Fruit fly (Drosophila melanogaster) whole organism, embryonic: ENCODE measurements around the gene COX7B.
A peak's percentile ranks its signal among the peaks of the same experiment; 100 is the strongest.

Source experiments
- Antp ChIP-seq: fragments of 200-800 bp; sonication (Bioruptor generic); optimal IDR thresholded peaks from 3 replicates; lab custom pipeline; 2016; ENCODE audit warnings: missing biosample characterization, missing genetic modification characterization
- CG12391 ChIP-seq: fragments of 200-800 bp; sonication (Bioruptor generic); optimal IDR thresholded peaks from 3 replicates; lab custom pipeline; 2018; ENCODE audit warnings: missing biosample characterization, mild to moderate bottlenecking, missing genetic modification characterization, moderate library complexity
- CG12942 ChIP-seq: fragments of 200-800 bp; sonication (Bioruptor generic); optimal IDR thresholded peaks from 3 replicates; lab custom pipeline; 2016; ENCODE audit warnings: missing biosample characterization, missing genetic modification characterization
- CG13624 ChIP-seq: fragments of 200-800 bp; sonication (Bioruptor generic); optimal IDR thresholded peaks from 2 replicates; lab custom pipeline; 2016; ENCODE audit warnings: missing biosample characterization, missing genetic modification characterization
- CG14710 ChIP-seq: fragments of 200-800 bp; sonication (Bioruptor generic); optimal IDR thresholded peaks from 3 replicates; lab custom pipeline; 2019; ENCODE audit warnings: missing biosample characterization, mild to moderate bottlenecking, missing genetic modification characterization, moderate library complexity
- CG14860 ChIP-seq: fragments of 200-800 bp; sonication (Bioruptor generic); IDR thresholded peaks from 3 replicates; pipeline ENCODE4 v1.3.6; 2022; ENCODE audit warnings: missing biosample characterization, missing genetic modification characterization; ENCODE audit not compliant: partially characterized antibody
- CG1603 ChIP-seq: fragments of 200-800 bp; sonication (Bioruptor generic); optimal IDR thresholded peaks from 2 replicates; lab custom pipeline; 2019; ENCODE audit warnings: missing biosample characterization, mild to moderate bottlenecking, missing genetic modification characterization, moderate library complexity
- CG17186 ChIP-seq: fragments of 200-800 bp; sonication (Bioruptor generic); optimal IDR thresholded peaks from 3 replicates; lab custom pipeline; 2017; ENCODE audit warnings: missing biosample characterization, missing genetic modification reagents, missing genetic modification characterization
- CG17328 ChIP-seq: fragments of 200-800 bp; sonication (Bioruptor generic); IDR thresholded peaks from 2 replicates; pipeline ENCODE4 v1.3.6; 2022; ENCODE audit warnings: missing biosample characterization, missing genetic modification characterization
- CG17612 ChIP-seq: fragments of 200-800 bp; sonication (Bioruptor generic); IDR thresholded peaks from 2 replicates; pipeline ENCODE4 v1.3.6; 2022; ENCODE audit warnings: missing biosample characterization, missing genetic modification characterization
- CG18262 ChIP-seq: fragments of 200-800 bp; optimal IDR thresholded peaks from 3 replicates; lab custom pipeline; 2019; ENCODE audit warnings: missing biosample characterization, mild to moderate bottlenecking, missing genetic modification characterization, moderate library complexity
- CG18476 ChIP-seq: fragments of 200-800 bp; sonication (Bioruptor generic); optimal IDR thresholded peaks from 2 replicates; lab custom pipeline; 2016; ENCODE audit warnings: missing biosample characterization, mild to moderate bottlenecking, missing genetic modification characterization
- CG2875 ChIP-seq: fragments of 200-800 bp; sonication (Bioruptor generic); optimal IDR thresholded peaks from 2 replicates; lab custom pipeline; 2017; ENCODE audit warnings: missing biosample characterization, mild to moderate bottlenecking, missing genetic modification characterization, missing genetic modification reagents
- CG31388 ChIP-seq: fragments of 200-800 bp; sonication (Bioruptor generic); optimal IDR thresholded peaks from 2 replicates; lab custom pipeline; 2016; ENCODE audit warnings: missing biosample characterization, missing genetic modification characterization
- CG31441 ChIP-seq: fragments of 200-800 bp; sonication (Bioruptor generic); IDR thresholded peaks from 2 replicates; pipeline ENCODE4 v1.3.6; 2022; ENCODE audit warnings: missing biosample characterization, missing genetic modification characterization
- CG5180 ChIP-seq: fragments of 200-800 bp; sonication (Bioruptor generic); optimal IDR thresholded peaks from 3 replicates; lab custom pipeline; 2017; ENCODE audit warnings: missing biosample characterization, missing genetic modification characterization, mild to moderate bottlenecking, moderate library complexity, missing genetic modification reagents
- CG6175 ChIP-seq: fragments of 200-800 bp; sonication (Bioruptor generic); IDR thresholded peaks from 3 replicates; pipeline ENCODE4 v1.3.6; 2022; ENCODE audit warnings: missing biosample characterization, missing genetic modification characterization
- CG6254 ChIP-seq: fragments of 200-800 bp; sonication (Bioruptor generic); optimal IDR thresholded peaks from 3 replicates; lab custom pipeline; 2017; ENCODE audit warnings: mild to moderate bottlenecking, missing biosample characterization, missing genetic modification reagents, missing genetic modification characterization
- CG8089 ChIP-seq: fragments of 200-800 bp; sonication (Bioruptor generic); optimal IDR thresholded peaks from 3 replicates; lab custom pipeline; 2016; ENCODE audit warnings: missing biosample characterization, missing genetic modification characterization
- D19A ChIP-seq: fragments of 200-800 bp; optimal IDR thresholded peaks from 3 replicates; lab custom pipeline; 2019; ENCODE audit warnings: missing biosample characterization, mild to moderate bottlenecking, missing genetic modification characterization, moderate library complexity
- Doc3 ChIP-seq: fragments of 200-800 bp; sonication (Bioruptor generic); IDR thresholded peaks from 3 replicates; pipeline ENCODE4 v1.3.6; 2022; ENCODE audit warnings: missing biosample characterization, missing genetic modification characterization; ENCODE audit not compliant: partially characterized antibody
- Ets65A ChIP-seq: fragments of 200-800 bp; sonication (Bioruptor generic); peaks from one replicate; lab custom pipeline; 2016; ENCODE audit warnings: missing biosample characterization, missing genetic modification characterization
- Fer1 ChIP-seq: fragments of 200-800 bp; sonication (Bioruptor generic); optimal IDR thresholded peaks from 2 replicates; lab custom pipeline; 2017; ENCODE audit warnings: missing biosample characterization, mild to moderate bottlenecking, missing genetic modification characterization
- H15 ChIP-seq: fragments of 200-800 bp; sonication (Bioruptor generic); IDR thresholded peaks from 3 replicates; pipeline ENCODE4 v1.3.6; 2022; ENCODE audit warnings: missing biosample characterization, missing genetic modification characterization
- H2.0 ChIP-seq: fragments of 200-800 bp; sonication (Bioruptor generic); IDR thresholded peaks from 2 replicates; pipeline ENCODE4 v1.3.6; 2022; ENCODE audit warnings: missing biosample characterization, missing genetic modification characterization
- HLH4C ChIP-seq: fragments of 200-800 bp; sonication (Bioruptor generic); IDR thresholded peaks from 3 replicates; pipeline ENCODE4 v1.3.6; 2022; ENCODE audit warnings: missing biosample characterization, missing genetic modification characterization; ENCODE audit not compliant: partially characterized antibody
- Hr39 ChIP-seq: fragments of >200 bp; optimal IDR thresholded peaks from 2 replicates; lab custom pipeline; 2017
- Hr51 ChIP-seq, 2 experiments: fragments of 200-800 bp; sonication (Bioruptor generic); optimal IDR thresholded peaks; 2 replicates in 1 of 2; 3 replicates in 1 of 2; lab custom pipeline; 2016 to 2018; ENCODE audit warnings: missing biosample characterization in 2 of 2, missing genetic modification characterization in 2 of 2, mild to moderate bottlenecking in 1 of 2, moderate library complexity in 1 of 2
- Kr ChIP-seq: fragments of 200-800 bp; sonication (Bioruptor generic); optimal IDR thresholded peaks from 2 replicates; lab custom pipeline; 2017; ENCODE audit warnings: missing biosample characterization, mild to moderate bottlenecking, missing genetic modification characterization
- Lim3 ChIP-seq: fragments of 200-800 bp; sonication (Bioruptor generic); IDR thresholded peaks from 2 replicates; pipeline ENCODE4 v1.3.6; 2022; ENCODE audit warnings: missing biosample characterization, missing genetic modification characterization
- MBD-R2 ChIP-seq: fragments of 200-800 bp; sonication (Bioruptor generic); IDR thresholded peaks from 2 replicates; pipeline ENCODE4 v1.3.6; 2022; ENCODE audit warnings: missing biosample characterization, missing genetic modification characterization
- Meics ChIP-seq: fragments of 200-800 bp; sonication (Bioruptor generic); optimal IDR thresholded peaks from 2 replicates; lab custom pipeline; 2017; ENCODE audit warnings: missing biosample characterization, mild to moderate bottlenecking, missing genetic modification characterization
- Mrtf ChIP-seq: fragments of 200-800 bp; sonication (Bioruptor generic); IDR thresholded peaks from 3 replicates; pipeline ENCODE4 v1.3.6; 2022; ENCODE audit warnings: missing biosample characterization, missing genetic modification characterization
- Nf-YA ChIP-seq: fragments of 200-800 bp; sonication (Bioruptor generic); IDR thresholded peaks from 2 replicates; pipeline ENCODE4 v1.3.6; 2022; ENCODE audit warnings: missing biosample characterization, missing genetic modification characterization
- PHDP ChIP-seq: fragments of 200-800 bp; sonication (Bioruptor generic); optimal IDR thresholded peaks from 3 replicates; lab custom pipeline; 2018; ENCODE audit warnings: missing biosample characterization, mild to moderate bottlenecking, missing genetic modification characterization, moderate library complexity
- Pdp1 ChIP-seq, 2 experiments: fragments of 200-800 bp; sonication (Bioruptor generic); optimal IDR thresholded peaks; 3 replicates each; lab custom pipeline; 2016; ENCODE audit warnings: missing biosample characterization in 2 of 2, missing genetic modification characterization in 2 of 2, mild to moderate bottlenecking in 1 of 2, moderate library complexity in 1 of 2
- Ssrp ChIP-seq: fragments of 200-800 bp; sonication (Bioruptor generic); optimal IDR thresholded peaks from 2 replicates; lab custom pipeline; 2018; ENCODE audit warnings: missing biosample characterization, mild to moderate bottlenecking, missing genetic modification characterization, moderate library complexity
- dysf ChIP-seq: fragments of 200-800 bp; sonication (Bioruptor generic); IDR thresholded peaks from 3 replicates; pipeline ENCODE4 v1.3.6; 2022; ENCODE audit warnings: missing biosample characterization, missing genetic modification characterization
- grn ChIP-seq: fragments of 200-800 bp; sonication (Bioruptor generic); optimal IDR thresholded peaks from 3 replicates; lab custom pipeline; 2017; ENCODE audit warnings: missing biosample characterization, missing genetic modification characterization
- inv ChIP-seq: fragments of 200-800 bp; sonication (Bioruptor generic); IDR thresholded peaks from 2 replicates; pipeline ENCODE4 v1.3.6; 2022; ENCODE audit warnings: missing biosample characterization, missing genetic modification characterization; ENCODE audit not compliant: partially characterized antibody
- kay ChIP-seq: fragments of 200-800 bp; sonication (Bioruptor generic); optimal IDR thresholded peaks from 2 replicates; lab custom pipeline; 2016; ENCODE audit warnings: missing biosample characterization, missing genetic modification characterization
- lab ChIP-seq: fragments of 200-800 bp; sonication (Bioruptor generic); optimal IDR thresholded peaks from 3 replicates; lab custom pipeline; 2017; ENCODE audit warnings: missing biosample characterization, missing genetic modification characterization, mild to moderate bottlenecking, moderate library complexity, missing genetic modification reagents
- luna ChIP-seq: fragments of 200-800 bp; sonication (Bioruptor generic); optimal IDR thresholded peaks from 2 replicates; lab custom pipeline; 2016; ENCODE audit warnings: missing biosample characterization, missing genetic modification characterization
- phol ChIP-seq: fragments of 200-800 bp; sonication (Bioruptor generic); optimal IDR thresholded peaks from 3 replicates; lab custom pipeline; 2018; ENCODE audit warnings: missing biosample characterization, mild to moderate bottlenecking, missing genetic modification characterization, moderate library complexity
- sens ChIP-seq: fragments of 200-800 bp; sonication (Bioruptor generic); peaks from one replicate; lab custom pipeline; 2016; ENCODE audit warnings: missing biosample characterization, missing genetic modification characterization
- seq ChIP-seq: fragments of 200-800 bp; sonication (Bioruptor generic); IDR thresholded peaks from 2 replicates; pipeline ENCODE4 v1.3.6; 2022; ENCODE audit warnings: missing biosample characterization, missing genetic modification characterization
- zf30C ChIP-seq: fragments of 200-800 bp; sonication (Bioruptor generic); optimal IDR thresholded peaks from 3 replicates; lab custom pipeline; 2018; ENCODE audit warnings: missing biosample characterization, mild to moderate bottlenecking, missing genetic modification characterization
- zfh1 ChIP-seq: fragments of 200-800 bp; sonication (Bioruptor generic); IDR thresholded peaks from 3 replicates; pipeline ENCODE4 v1.3.6; 2022; ENCODE audit warnings: missing biosample characterization, missing genetic modification characterization

The COX7B gene

dm6 chr3L:17447881-17448280 lies 22.6 kb downstream of the COX7B start (continued):
- TF ChIP-seq CG6175 (GFP tag; lab: Robert Waterston, UW) (no peak), Mrtf (GFP tag; lab: Robert Waterston, UW) (no peak)

- TF ChIP-seq CG17186 (no peak), H15 (GFP tag; lab: Robert Waterston, UW) (no peak), lab (GFP tag; lab: Kevin White, UChicago) (peak; percentile 47), CG18262 (tag; lab: Kevin White, UChicago) (peak; percentile 51), Nf-YA (GFP tag; lab: Robert Waterston, UW) (no peak), Fer1 (peak; percentile 26), CG13624 (GFP tag; lab: Kevin White, UChicago) (no peak), Lim3 (no peak), Meics (GFP tag; lab: Kevin White, UChicago) (peak; percentile 15), Ssrp (peak; percentile 40), CG31441 (peak; percentile 38; the same call in 1 of the 2 replicates), Hr39 (no peak), zf30C (GFP tag; lab: Kevin White, UChicago) (peak; percentile 42), MBD-R2 (GFP tag; lab: Robert Waterston, UW) (no peak), CG12942 (GFP tag; lab: Kevin White, UChicago) (no peak), Mrtf (GFP tag; lab: Robert Waterston, UW) (no peak), Antp (no peak), CG18476 (GFP tag; lab: Kevin White, UChicago) (no peak), kay (GFP tag; lab: Kevin White, UChicago) (no peak), HLH4C (GFP tag; lab: Robert Waterston, UW) (no peak), Pdp1 (GFP tag; optimal IDR thresholded peaks at IDR 0.05; lab: Kevin White, UChicago) (no peak), Hr51 (GFP tag; optimal IDR thresholded peaks at IDR 0.05; lab: Kevin White, UChicago) (peak in 1 of 2 experiments; percentile 42), Doc3 (GFP tag; lab: Robert Waterston, UW) (no peak), zfh1 (GFP tag; lab: Robert Waterston, UW) (peak; percentile 32; the same call in 1 of the 3 replicates), CG14860 (GFP tag; lab: Robert Waterston, UW) (no peak), PHDP (peak; percentile 26), CG5180 (GFP tag; lab: Kevin White, UChicago) (no peak), dysf (GFP tag; lab: Robert Waterston, UW) (no peak), CG12391 (tag; lab: Kevin White, UChicago) (peak; percentile 39), CG31388 (GFP tag; lab: Kevin White, UChicago) (no peak), CG17612 (no peak), luna (GFP tag; lab: Kevin White, UChicago) (no peak), grn (GFP tag; lab: Kevin White, UChicago) (no peak), CG17328 (GFP tag; lab: Robert Waterston, UW) (peak; percentile 52), phol (tag; lab: Kevin White, UChicago) (peak; percentile 18), Kr (GFP tag; lab: Kevin White, UChicago) (no peak), inv (GFP tag; lab: Robert Waterston, UW) (no peak), CG6254 (GFP tag; lab: Kevin White, UChicago) (peak; percentile 32), sens (GFP tag; lab: Kevin White, UChicago) (peak; percentile 76), D19A (tag; lab: Kevin White, UChicago) (peak; percentile 52), CG8089 (GFP tag; lab: Kevin White, UChicago) (no peak), Ets65A (GFP tag; lab: Kevin White, UChicago) (peak; percentile 25), seq (GFP tag; lab: Robert Waterston, UW) (peak; percentile 42; the same call in 1 of the 2 replicates), CG14710 (tag; lab: Kevin White, UChicago) (peak; percentile 23), CG1603 (tag; lab: Kevin White, UChicago) (no peak), H2.0 (GFP tag; lab: Robert Waterston, UW) (0 out of 2 replicates have a peak, but pooled peaks have one; percentile 3), CG2875 (GFP tag; lab: Kevin White, UChicago) (no peak)
These were observed 32.5 kb downstream of the COX7B start for dm6 chr3L:17457695-17458242.
